Fruit fly (Drosophila melanogaster) whole organism, embryonic: ENCODE measurements around the gene janA.

Experiments used
- Aef1 ChIP-seq: fragments of 200-800 bp; sonication (Bioruptor generic); IDR thresholded peaks from 3 replicates; pipeline ENCODE4 v1.3.6; 2022; ENCODE audit warnings: missing biosample characterization, missing genetic modification characterization
- Asciz ChIP-seq: fragments of 200-800 bp; sonication (Bioruptor generic); optimal IDR thresholded peaks from 2 replicates; lab custom pipeline; 2017; ENCODE audit warnings: missing biosample characterization, mild to moderate bottlenecking, missing genetic modification characterization, missing genetic modification reagents
- Atf3 ChIP-seq: fragments of 200-800 bp; sonication (Bioruptor generic); optimal IDR thresholded peaks from 3 replicates; lab custom pipeline; 2016; ENCODE audit warnings: missing biosample characterization, missing genetic modification characterization
- CG10267 ChIP-seq: fragments of 200-800 bp; sonication (Bioruptor generic); optimal IDR thresholded peaks from 2 replicates; lab custom pipeline; 2018; ENCODE audit warnings: missing biosample characterization, mild to moderate bottlenecking, missing genetic modification characterization, moderate library complexity
- CG11085 ChIP-seq: fragments of 200-800 bp; sonication (Bioruptor generic); IDR thresholded peaks from 2 replicates; pipeline ENCODE4 v1.3.6; 2022; ENCODE audit warnings: missing biosample characterization, missing genetic modification characterization
- CG11247 ChIP-seq: fragments of 200-800 bp; sonication (Bioruptor generic); IDR thresholded peaks from 2 replicates; pipeline ENCODE4 v1.3.6; 2022; ENCODE audit warnings: missing biosample characterization, missing genetic modification characterization
- CG14050 ChIP-seq: fragments of 200-800 bp; sonication (Bioruptor generic); IDR thresholded peaks from 3 replicates; pipeline ENCODE4 v1.3.6; 2022; ENCODE audit warnings: missing biosample characterization, missing genetic modification characterization
- CG15011 ChIP-seq: fragments of 200-800 bp; sonication (Bioruptor generic); optimal IDR thresholded peaks from 3 replicates; lab custom pipeline; 2018; ENCODE audit warnings: missing biosample characterization, mild to moderate bottlenecking, missing genetic modification characterization
- CG15696 ChIP-seq: fragments of 200-800 bp; sonication (Bioruptor generic); optimal IDR thresholded peaks from 2 replicates; lab custom pipeline; 2019; ENCODE audit warnings: missing biosample characterization, mild to moderate bottlenecking, missing genetic modification characterization, moderate library complexity
- CG17328 ChIP-seq: fragments of 200-800 bp; sonication (Bioruptor generic); IDR thresholded peaks from 2 replicates; pipeline ENCODE4 v1.3.6; 2022; ENCODE audit warnings: missing biosample characterization, missing genetic modification characterization
- CG17612 ChIP-seq: fragments of 200-800 bp; sonication (Bioruptor generic); IDR thresholded peaks from 2 replicates; pipeline ENCODE4 v1.3.6; 2022; ENCODE audit warnings: missing biosample characterization, missing genetic modification characterization
- CG18599 ChIP-seq: fragments of 200-800 bp; sonication (Bioruptor generic); optimal IDR thresholded peaks from 3 replicates; lab custom pipeline; 2017; ENCODE audit warnings: missing biosample characterization, missing genetic modification characterization, mild to moderate bottlenecking, moderate library complexity, missing genetic modification reagents
- CG2875 ChIP-seq: fragments of 200-800 bp; sonication (Bioruptor generic); optimal IDR thresholded peaks from 2 replicates; lab custom pipeline; 2017; ENCODE audit warnings: missing biosample characterization, mild to moderate bottlenecking, missing genetic modification characterization, missing genetic modification reagents
- CG2889 ChIP-seq: fragments of 200-800 bp; sonication (Bioruptor generic); IDR thresholded peaks from 3 replicates; pipeline ENCODE4 v1.3.6; 2022; ENCODE audit warnings: missing biosample characterization, missing genetic modification characterization
- CG34422 ChIP-seq: fragments of 200-800 bp; sonication (Bioruptor generic); IDR thresholded peaks from 3 replicates; pipeline ENCODE4 v1.3.6; 2022; ENCODE audit warnings: missing biosample characterization, missing genetic modification characterization
- CG7745 ChIP-seq: fragments of 200-800 bp; sonication (Bioruptor generic); optimal IDR thresholded peaks from 2 replicates; lab custom pipeline; 2018; ENCODE audit warnings: missing biosample characterization, mild to moderate bottlenecking, missing genetic modification characterization, moderate library complexity
- CG8924 ChIP-seq: fragments of 200-800 bp; optimal IDR thresholded peaks from 3 replicates; lab custom pipeline; 2019; ENCODE audit warnings: missing biosample characterization, mild to moderate bottlenecking, missing genetic modification characterization, moderate library complexity
- CG8944 ChIP-seq: fragments of 200-800 bp; sonication (Bioruptor generic); optimal IDR thresholded peaks from 3 replicates; lab custom pipeline; 2016; ENCODE audit warnings: missing biosample characterization, missing genetic modification characterization
- Chrac-16 ChIP-seq: fragments of 200-800 bp; sonication (Bioruptor generic); optimal IDR thresholded peaks from 3 replicates; lab custom pipeline; 2016; ENCODE audit warnings: missing biosample characterization, missing genetic modification characterization
- Dek ChIP-seq: fragments of 200-800 bp; sonication (Bioruptor generic); optimal IDR thresholded peaks from 3 replicates; lab custom pipeline; 2019; ENCODE audit warnings: missing biosample characterization, mild to moderate bottlenecking, missing genetic modification characterization, moderate library complexity
- E2f2 ChIP-seq: fragments of 200-800 bp; sonication (Bioruptor generic); IDR thresholded peaks from 2 replicates; pipeline ENCODE4 v1.3.6; 2022; ENCODE audit warnings: missing biosample characterization, missing genetic modification characterization
- Fer1 ChIP-seq: fragments of 200-800 bp; sonication (Bioruptor generic); optimal IDR thresholded peaks from 2 replicates; lab custom pipeline; 2017; ENCODE audit warnings: missing biosample characterization, mild to moderate bottlenecking, missing genetic modification characterization
- Gug ChIP-seq: fragments of 200-800 bp; sonication (Bioruptor generic); IDR thresholded peaks from 4 replicates; pipeline ENCODE4 v1.3.6; 2022; ENCODE audit warnings: missing biosample characterization, missing genetic modification characterization
- Hr39 ChIP-seq: fragments of >200 bp; optimal IDR thresholded peaks from 2 replicates; lab custom pipeline; 2017
- Hr51 ChIP-seq, 2 experiments: fragments of 200-800 bp; sonication (Bioruptor generic); optimal IDR thresholded peaks; 2 replicates in 1 of 2; 3 replicates in 1 of 2; lab custom pipeline; 2016 to 2018; ENCODE audit warnings: missing biosample characterization in 2 of 2, missing genetic modification characterization in 2 of 2, mild to moderate bottlenecking in 1 of 2, moderate library complexity in 1 of 2
- Lpt ChIP-seq: fragments of >200 bp; optimal IDR thresholded peaks from 2 replicates; lab custom pipeline; 2018; ENCODE audit warnings: missing biosample characterization, missing genetic modification characterization
- PHDP ChIP-seq: fragments of 200-800 bp; sonication (Bioruptor generic); optimal IDR thresholded peaks from 3 replicates; lab custom pipeline; 2018; ENCODE audit warnings: missing biosample characterization, mild to moderate bottlenecking, missing genetic modification characterization, moderate library complexity
- Vsx1 ChIP-seq: fragments of 200-800 bp; sonication (Bioruptor generic); optimal IDR thresholded peaks from 2 replicates; lab custom pipeline; 2017; ENCODE audit warnings: missing biosample characterization, mild to moderate bottlenecking, missing genetic modification characterization, missing genetic modification reagents
- YL-1 ChIP-seq: fragments of 200-800 bp; sonication (Bioruptor generic); optimal IDR thresholded peaks from 3 replicates; lab custom pipeline; 2017; ENCODE audit warnings: missing biosample characterization, mild to moderate bottlenecking, missing genetic modification characterization
- ara ChIP-seq: fragments of 200-800 bp; sonication (Bioruptor generic); IDR thresholded peaks from 2 replicates; pipeline ENCODE4 v1.3.6; 2022; ENCODE audit warnings: missing biosample characterization, missing genetic modification characterization
- bbx ChIP-seq: fragments of 200-800 bp; sonication (Bioruptor generic); IDR thresholded peaks from 2 replicates; pipeline ENCODE4 v1.3.6; 2022; ENCODE audit warnings: missing biosample characterization, missing genetic modification characterization; ENCODE audit not compliant: partially characterized antibody
- cg ChIP-seq: fragments of 200-800 bp; sonication (Bioruptor generic); optimal IDR thresholded peaks from 3 replicates; lab custom pipeline; 2019; ENCODE audit warnings: missing biosample characterization, mild to moderate bottlenecking, missing genetic modification characterization, moderate library complexity
- dan ChIP-seq: fragments of 200-800 bp; sonication (Bioruptor generic); IDR thresholded peaks from 2 replicates; pipeline ENCODE4 v1.3.6; 2022; ENCODE audit warnings: missing biosample characterization, missing genetic modification characterization
- dati ChIP-seq: fragments of 200-800 bp; sonication (Bioruptor generic); IDR thresholded peaks from 2 replicates; pipeline ENCODE4 v1.3.6; 2022; ENCODE audit warnings: missing biosample characterization, missing genetic modification characterization
- dm ChIP-seq: fragments of 200-800 bp; sonication (Bioruptor generic); optimal IDR thresholded peaks from 3 replicates; lab custom pipeline; 2016; ENCODE audit warnings: missing biosample characterization, missing genetic modification characterization
- gsb-n ChIP-seq: fragments of 200-800 bp; sonication (Bioruptor generic); optimal IDR thresholded peaks from 3 replicates; lab custom pipeline; 2018; ENCODE audit warnings: missing biosample characterization, mild to moderate bottlenecking, missing genetic modification characterization
- h ChIP-seq: fragments of >200 bp; optimal IDR thresholded peaks from 2 replicates; lab custom pipeline; 2017
- kay ChIP-seq: fragments of 200-800 bp; sonication (Bioruptor generic); optimal IDR thresholded peaks from 2 replicates; lab custom pipeline; 2016; ENCODE audit warnings: missing biosample characterization, missing genetic modification characterization
- kni ChIP-seq: fragments of 200-800 bp; sonication (Bioruptor generic); optimal IDR thresholded peaks from 3 replicates; lab custom pipeline; 2017; ENCODE audit warnings: mild to moderate bottlenecking, missing biosample characterization, missing genetic modification reagents, missing genetic modification characterization
- nerfin-2 ChIP-seq: fragments of 200-800 bp; sonication (Bioruptor generic); IDR thresholded peaks from 2 replicates; pipeline ENCODE4 v1.3.6; 2022; ENCODE audit warnings: missing biosample characterization, missing genetic modification characterization; ENCODE audit not compliant: partially characterized antibody
- nom ChIP-seq: fragments of 200-800 bp; sonication (Bioruptor generic); optimal IDR thresholded peaks from 2 replicates; lab custom pipeline; 2017; ENCODE audit warnings: missing biosample characterization, missing genetic modification characterization, mild to moderate bottlenecking, moderate library complexity, missing genetic modification reagents
- odd ChIP-seq: fragments of 200-800 bp; sonication (Bioruptor generic); optimal IDR thresholded peaks from 2 replicates; lab custom pipeline; 2017; ENCODE audit warnings: missing biosample characterization, mild to moderate bottlenecking, missing genetic modification characterization
- pb ChIP-seq: fragments of 200-800 bp; sonication (Bioruptor generic); optimal IDR thresholded peaks from 3 replicates; lab custom pipeline; 2016; ENCODE audit warnings: missing biosample characterization, missing genetic modification characterization
- pho ChIP-seq: fragments of 200-800 bp; sonication (Bioruptor generic); optimal IDR thresholded peaks from 2 replicates; lab custom pipeline; 2016; ENCODE audit warnings: missing biosample characterization, missing genetic modification characterization
- run ChIP-seq: fragments of 200-800 bp; sonication (Bioruptor generic); optimal IDR thresholded peaks from 3 replicates; lab custom pipeline; 2018; ENCODE audit warnings: missing biosample characterization, mild to moderate bottlenecking, missing genetic modification characterization
- sisA ChIP-seq: fragments of 200-800 bp; sonication (Bioruptor generic); IDR thresholded peaks from 2 replicates; pipeline ENCODE4 v1.3.6; 2022; ENCODE audit warnings: missing biosample characterization, missing genetic modification characterization
- slp2 ChIP-seq: fragments of 200-800 bp; sonication (Bioruptor generic); optimal IDR thresholded peaks from 2 replicates; lab custom pipeline; 2016; ENCODE audit warnings: missing biosample characterization, missing genetic modification characterization
- sna ChIP-seq: fragments of 200-800 bp; sonication (Bioruptor generic); IDR thresholded peaks from 2 replicates; pipeline ENCODE4 v1.3.6; 2022; ENCODE audit warnings: missing biosample characterization, missing genetic modification characterization; ENCODE audit not compliant: partially characterized antibody
- tio ChIP-seq: fragments of 200-800 bp; sonication (Bioruptor generic); optimal IDR thresholded peaks from 2 replicates; lab custom pipeline; 2017; ENCODE audit warnings: missing biosample characterization, missing genetic modification characterization, inconsistent platforms
- tna ChIP-seq: fragments of 200-800 bp; sonication (Bioruptor generic); IDR thresholded peaks from 2 replicates; pipeline ENCODE4 v1.3.6; 2022; ENCODE audit warnings: missing biosample characterization, missing genetic modification characterization; ENCODE audit not compliant: partially characterized antibody
- wdn ChIP-seq: fragments of 200-800 bp; sonication (Bioruptor generic); IDR thresholded peaks from 2 replicates; pipeline ENCODE4 v1.3.6; 2022; ENCODE audit warnings: missing biosample characterization, missing genetic modification characterization

janA gene

dm6 chr3R:30014977-30015514, 24.3 kb downstream of the janA start, which contains the start of gene CG7920 (continued):
- no peak; the same call in 1 of the 2 replicates for TF ChIP-seq tna (GFP tag; lab: Robert Waterston, UW)
- peak; percentile 55 for TF ChIP-seq YL-1 (GFP tag; lab: Kevin White, UChicago)
- no peak for TF ChIP-seq wdn
- peak; percentile 55; the same call in 2 of the 3 replicates for TF ChIP-seq CG34422 (GFP tag; lab: Robert Waterston, UW)
- TF ChIP-seq pho: peak; percentile 46
- TF ChIP-seq CG2875 (GFP tag; lab: Kevin White, UChicago): no peak
- peak; percentile 71 for TF ChIP-seq CG18599
- peak; percentile 71 for TF ChIP-seq Fer1 (GFP tag; lab: Kevin White, UChicago)
- TF ChIP-seq Vsx1 (GFP tag; lab: Kevin White, UChicago): no peak
- no peak for TF ChIP-seq CG14050 (GFP tag; lab: Robert Waterston, UW)
- TF ChIP-seq CG17612: no peak
- TF ChIP-seq E2f2 (GFP tag; lab: Robert Waterston, UW): peak; percentile 99
- no peak for TF ChIP-seq CG7745 (tag; lab: Kevin White, UChicago)
- TF ChIP-seq CG15011 (GFP tag; lab: Kevin White, UChicago): no peak
- TF ChIP-seq cg: no peak
- no peak for TF ChIP-seq Lpt (GFP tag; lab: Kevin White, UChicago)
- TF ChIP-seq odd (GFP tag; lab: Kevin White, UChicago): peak; percentile 37
- no peak for TF ChIP-seq kay (GFP tag; lab: Kevin White, UChicago)
- TF ChIP-seq Gug (GFP tag; lab: Robert Waterston, UW): no peak
- no peak for TF ChIP-seq Asciz (GFP tag; lab: Kevin White, UChicago)
- no peak for TF ChIP-seq Atf3 (GFP tag; lab: Kevin White, UChicago)
- TF ChIP-seq nerfin-2 (GFP tag; lab: Robert Waterston, UW): peak; percentile 55
- no peak for TF ChIP-seq CG8944 (GFP tag; lab: Kevin White, UChicago)
- peak; percentile 61 for TF ChIP-seq bbx (GFP tag; lab: Robert Waterston, UW)
- TF ChIP-seq dati: no peak
- TF ChIP-seq gsb-n (tag; lab: Kevin White, UChicago): no peak
- TF ChIP-seq CG10267 (tag; lab: Kevin White, UChicago): peak; percentile 98
- TF ChIP-seq nom (GFP tag; lab: Kevin White, UChicago): peak; percentile 77
- TF ChIP-seq CG17328 (GFP tag; lab: Robert Waterston, UW): no peak
- no peak for TF ChIP-seq tio
- no peak for TF ChIP-seq CG15696
- peak; percentile 83 for TF ChIP-seq sna (GFP tag; lab: Robert Waterston, UW)
- TF ChIP-seq Aef1: no peak
- TF ChIP-seq Hr51 (GFP tag; optimal IDR thresholded peaks at IDR 0.05; lab: Kevin White, UChicago): no peak
- TF ChIP-seq CG8924 (tag; lab: Kevin White, UChicago): peak; percentile 8
- peak; percentile 6 for TF ChIP-seq PHDP
- no peak for TF ChIP-seq ara (GFP tag; lab: Robert Waterston, UW)
- TF ChIP-seq kni (GFP tag; lab: Kevin White, UChicago): no peak
- no peak for TF ChIP-seq sisA (GFP tag; lab: Robert Waterston, UW)
- TF ChIP-seq slp2 (GFP tag; lab: Kevin White, UChicago): no peak
- TF ChIP-seq h: no peak
- TF ChIP-seq CG2889 (GFP tag; lab: Robert Waterston, UW): 0 out of 3 replicates have a peak, but pooled peaks have one; percentile 16
- TF ChIP-seq pb (GFP tag; lab: Kevin White, UChicago): no peak
- TF ChIP-seq Dek (tag; lab: Kevin White, UChicago): peak; percentile 22
- TF ChIP-seq CG11247 (GFP tag; lab: Robert Waterston, UW): 0 out of 2 replicates have a peak, but pooled peaks have one; percentile 6
- TF ChIP-seq dan (GFP tag; lab: Robert Waterston, UW): no peak
- no peak for TF ChIP-seq Hr39 (lab: Kevin White, UChicago)
- peak; percentile 41 for TF ChIP-seq dm (GFP tag; lab: Kevin White, UChicago)
- TF ChIP-seq CG11085 (GFP tag; lab: Robert Waterston, UW): no peak
- no peak for TF ChIP-seq run (tag; lab: Kevin White, UChicago)
- TF ChIP-seq Chrac-16 (GFP tag; lab: Kevin White, UChicago): no peak
